Fruit fly (Drosophila melanogaster) whole organism, adult: ENCODE data around the gene CG15525.

Experiments
- CG11617 ChIP-seq: fragments of 200-800 bp; sonication (Bioruptor generic); optimal IDR thresholded peaks from 2 replicates; lab custom pipeline; 2017; ENCODE audit warnings: mild to moderate bottlenecking, missing biosample characterization, missing genetic modification reagents, missing genetic modification characterization
- CG12768 ChIP-seq: fragments of 200-800 bp; sonication (Bioruptor generic); optimal IDR thresholded peaks from 2 replicates; lab custom pipeline; 2017; ENCODE audit warnings: missing biosample characterization, missing genetic modification characterization, mild to moderate bottlenecking, moderate library complexity, missing genetic modification reagents
- CG14711 ChIP-seq: fragments of 200-800 bp; sonication (Bioruptor generic); optimal IDR thresholded peaks from 2 replicates; lab custom pipeline; 2018; ENCODE audit warnings: missing biosample characterization, mild to moderate bottlenecking, missing genetic modification characterization, moderate library complexity
- CG1620 ChIP-seq: fragments of 200-800 bp; sonication (Bioruptor generic); optimal IDR thresholded peaks from 2 replicates; lab custom pipeline; 2016; ENCODE audit warnings: missing biosample characterization, missing genetic modification characterization
- CG33017 ChIP-seq: fragments of 200-800 bp; sonication (Bioruptor generic); optimal IDR thresholded peaks from 2 replicates; lab custom pipeline; 2018; ENCODE audit warnings: missing biosample characterization, mild to moderate bottlenecking, missing genetic modification characterization, moderate library complexity
- CG5204 ChIP-seq: fragments of 200-800 bp; sonication (Bioruptor generic); optimal IDR thresholded peaks from 2 replicates; lab custom pipeline; 2016; ENCODE audit warnings: missing biosample characterization, missing genetic modification characterization
- CG7045 ChIP-seq: fragments of 200-800 bp; sonication (Bioruptor generic); optimal IDR thresholded peaks from 2 replicates; lab custom pipeline; 2017; ENCODE audit warnings: missing biosample characterization, mild to moderate bottlenecking, missing genetic modification characterization
- CG7101 ChIP-seq: fragments of 200-800 bp; sonication (Bioruptor generic); optimal IDR thresholded peaks from 2 replicates; lab custom pipeline; 2018; ENCODE audit warnings: missing biosample characterization, mild to moderate bottlenecking, missing genetic modification characterization, moderate library complexity
- Clk ChIP-seq: fragments of 200-800 bp; sonication (Bioruptor generic); optimal IDR thresholded peaks from 2 replicates; lab custom pipeline; 2017; ENCODE audit warnings: missing biosample characterization, missing genetic modification characterization
- Crg-1 ChIP-seq: fragments of 200-800 bp; sonication (Bioruptor generic); optimal IDR thresholded peaks from 2 replicates; lab custom pipeline; 2016; ENCODE audit warnings: missing biosample characterization, missing genetic modification characterization
- Hr96 ChIP-seq: fragments of 200-800 bp; sonication (Bioruptor generic); optimal IDR thresholded peaks from 2 replicates; lab custom pipeline; 2016; ENCODE audit warnings: missing biosample characterization, missing genetic modification characterization
- Mnt ChIP-seq: fragments of 200-800 bp; sonication (Bioruptor generic); optimal IDR thresholded peaks from 2 replicates; lab custom pipeline; 2016; ENCODE audit warnings: missing biosample characterization, mild to moderate bottlenecking, missing genetic modification characterization
- bab1 ChIP-seq: fragments of 200-800 bp; sonication (Bioruptor generic); optimal IDR thresholded peaks from 3 replicates; lab custom pipeline; 2019; ENCODE audit warnings: missing biosample characterization, mild to moderate bottlenecking, missing genetic modification characterization, moderate library complexity
- cic ChIP-seq: fragments of 200-800 bp; sonication (Bioruptor generic); optimal IDR thresholded peaks from 2 replicates; lab custom pipeline; 2017; ENCODE audit warnings: missing biosample characterization, mild to moderate bottlenecking, missing genetic modification characterization, moderate library complexity
- cnc ChIP-seq, 2 experiments: fragments of >200 bp; optimal IDR thresholded peaks; 2 replicates each; lab custom pipeline; 2017
- kay ChIP-seq: fragments of 200-800 bp; sonication (Bioruptor generic); peaks from one replicate; lab custom pipeline; 2016; ENCODE audit warnings: missing biosample characterization, missing genetic modification characterization, borderline replicate concordance
- ovo ChIP-seq: fragments of 200-800 bp; sonication (Bioruptor generic); optimal IDR thresholded peaks from 2 replicates; lab custom pipeline; 2016; ENCODE audit warnings: missing biosample characterization, missing genetic modification characterization
- pad ChIP-seq: fragments of 200-800 bp; sonication (Bioruptor generic); optimal IDR thresholded peaks from 3 replicates; lab custom pipeline; 2017; ENCODE audit warnings: missing biosample characterization, missing genetic modification characterization, mild to moderate bottlenecking, moderate library complexity, missing genetic modification reagents
- tj ChIP-seq: fragments of 200-800 bp; sonication (Bioruptor generic); optimal IDR thresholded peaks from 3 replicates; lab custom pipeline; 2017; ENCODE audit warnings: missing biosample characterization, mild to moderate bottlenecking, missing genetic modification characterization, moderate library complexity
- toe ChIP-seq: fragments of 200-800 bp; sonication (Bioruptor generic); optimal IDR thresholded peaks from 2 replicates; lab custom pipeline; 2016; ENCODE audit warnings: missing biosample characterization, missing genetic modification characterization

Gene CG15525

DNA sequence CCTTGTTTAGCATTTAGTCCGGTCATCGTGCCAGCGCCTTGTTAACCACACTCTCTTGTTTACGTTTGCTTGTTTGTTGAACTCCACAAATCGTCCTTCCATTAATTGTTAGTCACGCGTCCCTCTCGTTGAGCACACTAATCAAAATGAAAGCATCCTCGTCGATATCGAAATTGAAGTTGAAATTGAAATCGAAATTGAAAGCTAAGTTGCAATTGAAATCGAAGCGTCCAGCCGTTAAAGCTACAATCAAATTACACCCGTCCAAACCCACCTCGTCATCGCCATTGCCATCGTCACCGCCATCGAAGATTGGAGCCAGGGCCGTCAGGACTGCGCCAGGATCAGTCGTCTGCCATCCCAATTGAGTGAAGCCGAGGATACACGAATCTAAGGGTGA, 26.0 kb upstream of the CG15525 start:
- no peak for TF ChIP-seq CG7101 (tag; lab: Kevin White, UChicago)
- TF ChIP-seq CG1620 (GFP tag; lab: Kevin White, UChicago): no peak
- TF ChIP-seq Clk (GFP tag; lab: Kevin White, UChicago): no peak
- no peak for TF ChIP-seq pad (GFP tag; lab: Kevin White, UChicago)
- no peak for TF ChIP-seq CG7045 (GFP tag; lab: Kevin White, UChicago)
- no peak for TF ChIP-seq kay
- TF ChIP-seq CG14711: no peak

DNA sequence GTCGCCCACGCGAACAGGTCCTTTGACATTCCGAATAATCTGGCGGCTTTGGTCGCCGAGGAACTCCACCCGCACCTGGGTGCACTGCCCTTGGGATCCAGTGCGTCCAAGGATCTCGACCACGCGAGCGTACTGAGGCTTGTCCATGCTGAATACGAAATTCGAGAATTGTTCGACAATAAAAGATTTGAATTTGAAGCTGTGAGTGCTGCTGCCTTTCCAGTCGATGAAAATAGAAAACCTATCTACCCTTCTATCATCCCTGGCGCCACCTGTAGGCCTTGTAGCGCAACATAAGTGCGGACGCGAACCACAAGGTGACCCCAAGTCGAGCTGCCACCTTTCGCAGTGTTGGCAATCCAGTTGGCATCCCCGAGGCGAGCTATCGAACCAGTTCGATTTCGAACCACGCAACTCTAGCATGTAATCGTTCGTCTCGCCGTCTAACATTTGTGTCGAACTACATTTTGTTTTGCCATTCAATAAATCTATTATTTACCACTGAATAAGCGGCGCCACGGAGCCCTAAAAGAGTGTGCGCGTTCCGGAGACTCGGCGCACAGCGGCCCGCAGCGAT, 25.1 kb upstream of the CG15525 start, which contains the start of the genes RpS28a and Axn:
TSS of gene RpS28a (minus strand) at position 197 of the 577 bp plus-strand sequence.
TSS of gene Axn (plus strand) at position 391 of the 577 bp plus-strand sequence.
- peak; percentile 57 for TF ChIP-seq CG14711
- TF ChIP-seq CG7101 (tag; lab: Kevin White, UChicago): no peak
- TF ChIP-seq toe (GFP tag; lab: Kevin White, UChicago): no peak
- TF ChIP-seq Mnt: peak; percentile 5
- TF ChIP-seq CG1620 (GFP tag; lab: Kevin White, UChicago): no peak

dm6 chr3R:30021559-30022451, 24.3 kb upstream of the CG15525 start, which contains the start of gene Mgat2:
TSS of gene Mgat2 (minus strand) at chr3R:30022221.
- TF ChIP-seq Clk (GFP tag; lab: Kevin White, UChicago): no peak
- TF ChIP-seq ovo (GFP tag; lab: Kevin White, UChicago): no peak
- no peak for TF ChIP-seq CG14711
- no peak for TF ChIP-seq pad (GFP tag; lab: Kevin White, UChicago)
- TF ChIP-seq CG12768 (GFP tag; lab: Kevin White, UChicago): peak; percentile 67
- TF ChIP-seq Hr96: peak; percentile 72
- TF ChIP-seq kay: no peak
- TF ChIP-seq CG11617 (GFP tag; lab: Kevin White, UChicago): peak; percentile 53
- peak; percentile 75 for TF ChIP-seq Mnt
- peak; percentile 50 for TF ChIP-seq CG7045 (GFP tag; lab: Kevin White, UChicago)
- no peak for TF ChIP-seq CG1620 (GFP tag; lab: Kevin White, UChicago)
- TF ChIP-seq CG33017: peak; percentile 65
- no peak for TF ChIP-seq Crg-1 (GFP tag; lab: Kevin White, UChicago)
- peak; percentile 42 for TF ChIP-seq CG7101 (tag; lab: Kevin White, UChicago)
- peak; percentile 28 for TF ChIP-seq tj (GFP tag; lab: Kevin White, UChicago)
- TF ChIP-seq cnc (optimal IDR thresholded peaks at IDR 0.05; lab: Kevin White, UChicago): no peak
- TF ChIP-seq cic (GFP tag; lab: Kevin White, UChicago): peak; percentile 85
- no peak for TF ChIP-seq toe (GFP tag; lab: Kevin White, UChicago)
- TF ChIP-seq CG5204 (GFP tag; lab: Kevin White, UChicago): no peak
- peak; percentile 41 for TF ChIP-seq bab1 (GFP tag; lab: Kevin White, UChicago)

- TF ChIP-seq bab1 (GFP tag; lab: Kevin White, UChicago): peak; percentile 19
- no peak for TF ChIP-seq CG14711
- TF ChIP-seq Crg-1 (GFP tag; lab: Kevin White, UChicago): no peak
- no peak for TF ChIP-seq CG7101 (tag; lab: Kevin White, UChicago)
- TF ChIP-seq cic (GFP tag; lab: Kevin White, UChicago): no peak
- TF ChIP-seq CG11617 (GFP tag; lab: Kevin White, UChicago): no peak
- TF ChIP-seq CG7045 (GFP tag; lab: Kevin White, UChicago): no peak
- no peak for TF ChIP-seq Clk (GFP tag; lab: Kevin White, UChicago)
- no peak for TF ChIP-seq CG5204 (GFP tag; lab: Kevin White, UChicago)
- no peak for TF ChIP-seq CG1620 (GFP tag; lab: Kevin White, UChicago)
- TF ChIP-seq toe (GFP tag; lab: Kevin White, UChicago): no peak
- TF ChIP-seq tj (GFP tag; lab: Kevin White, UChicago): peak; percentile 89
- no peak for TF ChIP-seq ovo (GFP tag; lab: Kevin White, UChicago)
- TF ChIP-seq CG33017: no peak
- TF ChIP-seq Hr96: no peak
These were observed 23.5 kb upstream of the CG15525 start for dm6 chr3R:30021009-30021408.

DNA sequence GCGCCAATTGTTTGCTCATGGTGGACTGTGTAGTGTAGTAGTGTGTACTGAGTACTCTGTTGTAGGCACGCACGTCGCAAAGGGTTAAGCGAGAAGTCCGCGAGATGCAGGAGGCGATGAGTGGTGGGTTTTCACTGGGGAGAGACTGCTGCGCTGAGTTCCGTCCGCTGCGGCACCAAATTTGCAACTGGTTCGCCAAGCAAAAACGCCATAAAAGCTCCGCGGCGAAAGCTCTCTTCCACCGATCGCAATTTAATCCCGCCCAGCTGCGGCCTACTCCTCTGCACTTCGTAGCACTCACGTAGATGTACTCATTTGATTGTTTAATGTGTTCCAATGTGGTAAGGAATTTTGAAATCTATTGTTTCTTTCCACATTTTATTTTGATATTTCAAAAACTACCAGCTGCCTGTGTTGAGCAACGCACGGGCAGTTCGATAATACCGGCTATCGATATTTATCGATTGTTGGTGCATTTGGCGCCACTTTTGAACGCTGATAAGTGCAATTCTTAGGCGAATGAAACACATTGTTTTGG, 17.6 kb upstream of the CG15525 start, which contains the start of gene CG7920:
TSS of gene CG7920 (minus strand) at position 308 of the 538 bp plus-strand sequence.
- peak; percentile 41 for TF ChIP-seq CG12768 (GFP tag; lab: Kevin White, UChicago)
- TF ChIP-seq tj (GFP tag; lab: Kevin White, UChicago): no peak
- TF ChIP-seq cic (GFP tag; lab: Kevin White, UChicago): peak; percentile 31
- no peak for TF ChIP-seq ovo (GFP tag; lab: Kevin White, UChicago)
- peak; percentile 69 for TF ChIP-seq CG7101 (tag; lab: Kevin White, UChicago)
- TF ChIP-seq CG5204 (GFP tag; lab: Kevin White, UChicago): no peak
- TF ChIP-seq CG11617 (GFP tag; lab: Kevin White, UChicago): peak; percentile 54
- no peak for TF ChIP-seq kay
- TF ChIP-seq Clk (GFP tag; lab: Kevin White, UChicago): no peak
- peak; percentile 60 for TF ChIP-seq CG14711
- peak in 1 of 2 experiments; percentile 62 for TF ChIP-seq cnc (optimal IDR thresholded peaks at IDR 0.05; lab: Kevin White, UChicago)
- TF ChIP-seq Crg-1 (GFP tag; lab: Kevin White, UChicago): peak; percentile 72
- TF ChIP-seq CG7045 (GFP tag; lab: Kevin White, UChicago): peak; percentile 37
- TF ChIP-seq Mnt: peak; percentile 37
- peak; percentile 7 for TF ChIP-seq toe (GFP tag; lab: Kevin White, UChicago)
- TF ChIP-seq CG33017: peak; percentile 45
- TF ChIP-seq pad (GFP tag; lab: Kevin White, UChicago): peak; percentile 67
- TF ChIP-seq CG1620 (GFP tag; lab: Kevin White, UChicago): peak; percentile 59
- TF ChIP-seq bab1 (GFP tag; lab: Kevin White, UChicago): peak; percentile 83
- TF ChIP-seq Hr96: peak; percentile 68
